Worm (Caenorhabditis elegans) whole organism, early embryonic: ENCODE data around the gene C39D10.11.

Experiments
- F13C5.2 ChIP-seq: sonication (generic microtip); optimal IDR thresholded peaks from 2 replicates; lab custom pipeline; 2017; ENCODE audit warnings: mild to moderate bottlenecking, missing genetic modification characterization, inconsistent platforms, missing compliant biosample characterization
- ama-1 ChIP-seq: fragments of 150-350 bp; optimal IDR thresholded peaks from 2 replicates; lab custom pipeline; 2014
- ets-7 ChIP-seq: sonication (generic microtip); optimal IDR thresholded peaks from 2 replicates; lab custom pipeline; 2016; ENCODE audit warnings: missing genotype, missing genetic modification characterization, missing compliant biosample characterization
- flt-1 ChIP-seq: fragments of 200-800 bp; sonication (Bioruptor generic); IDR thresholded peaks from 2 replicates; pipeline ENCODE4 v1.3.6; 2022; ENCODE audit warnings: missing genetic modification characterization, missing compliant biosample characterization
- tra-4 ChIP-seq: sonication (generic microtip); optimal IDR thresholded peaks from 2 replicates; lab custom pipeline; 2017; ENCODE audit warnings: missing genetic modification characterization, missing compliant biosample characterization

DNA sequence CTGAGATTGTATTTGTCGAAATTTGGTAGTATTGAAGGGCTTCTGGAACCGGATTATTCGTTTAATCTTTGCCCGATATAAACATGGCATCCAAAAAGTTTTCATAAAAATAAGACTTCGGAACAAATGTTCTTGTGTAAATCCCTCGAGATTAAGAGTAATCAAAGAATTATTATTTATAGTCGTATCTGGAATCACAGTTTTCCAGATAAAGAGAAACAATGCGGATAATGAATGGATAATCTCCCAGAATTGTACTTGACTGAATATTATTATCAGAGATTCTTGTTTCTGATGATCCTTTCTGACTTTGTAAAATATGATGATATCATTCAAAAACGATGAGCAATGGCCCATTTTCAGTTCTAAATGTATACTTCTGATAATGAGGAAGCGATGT is 18.1 kb downstream of the C39D10.11 start:
- TF ChIP-seq ets-7 (no peak), F13C5.2 (no peak), ama-1 (lab: Kevin White, UChicago) (no peak), flt-1 (GFP tag; lab: Robert Waterston, UW) (no peak), tra-4 (tag; lab: Kevin White, UChicago) (no peak)
